Fruit fly (Drosophila melanogaster): ENCODE data around the gene Nmdmc.
A peak's percentile ranks its signal among the peaks of the same experiment; 100 is the strongest.

Nmdmc gene

DNA sequence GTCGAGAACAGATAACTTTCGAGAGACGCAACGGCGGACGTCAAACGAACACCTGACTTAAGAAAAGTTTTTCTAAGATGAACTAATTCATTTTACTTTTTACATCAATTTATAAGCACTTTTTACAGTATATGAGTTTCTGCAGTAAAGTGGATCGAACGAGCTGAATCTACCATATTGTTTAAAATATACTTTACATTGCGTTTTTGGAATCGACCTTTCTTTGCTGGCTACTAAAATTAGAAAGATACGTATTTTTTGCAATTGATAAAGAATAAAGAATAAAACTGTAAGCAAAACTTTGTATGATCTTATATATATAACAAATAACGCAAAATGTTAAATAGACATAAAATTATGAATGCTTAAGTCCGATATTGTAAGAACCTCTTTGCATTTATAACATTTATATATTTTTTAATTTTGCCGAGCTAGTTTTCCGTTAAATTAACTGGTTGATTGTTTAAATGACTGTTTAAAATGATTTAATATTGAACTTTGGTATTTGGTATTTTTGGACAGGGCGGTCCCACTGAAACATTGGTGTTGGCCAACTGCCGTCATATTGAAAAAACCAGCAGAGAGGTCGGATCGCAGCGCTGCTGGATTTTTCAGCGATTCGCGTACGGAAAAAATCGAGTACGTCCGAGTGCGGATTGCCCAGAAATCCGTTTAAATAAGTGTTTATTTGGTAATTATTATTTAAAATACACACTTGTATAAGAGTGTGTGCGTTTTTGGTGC is 1.8 kb upstream of the Nmdmc start, which contains the start of gene Kdm2 (continued):
- TF ChIP-seq crp (GFP tag; optimal IDR thresholded peaks at IDR 0.05): no peak
- TF ChIP-seq wor (GFP tag; IDR thresholded peaks at IDR 0.05): no peak
- TF ChIP-seq CG30431 (GFP tag; optimal IDR thresholded peaks at IDR 0.05): no peak
- TF ChIP-seq sr (GFP tag; IDR thresholded peaks at IDR 0.05): no peak
- no peak for TF ChIP-seq Blimp-1 (GFP tag; optimal IDR thresholded peaks at IDR 0.05)
- TF ChIP-seq Sin3A (optimal IDR thresholded peaks at IDR 0.05): no peak
- TF ChIP-seq CG2202 (tag; optimal IDR thresholded peaks at IDR 0.05): no peak
- peak; percentile 42 for TF ChIP-seq stwl (tag; optimal IDR thresholded peaks at IDR 0.05)
- no peak for TF ChIP-seq vnd (GFP tag; IDR thresholded peaks at IDR 0.05; ENCODE audit: partially characterized antibody)
- no peak for TF ChIP-seq CG6683 (GFP tag; optimal IDR thresholded peaks at IDR 0.05)
- no peak for TF ChIP-seq tll (GFP tag; optimal IDR thresholded peaks at IDR 0.05)
- peak; percentile 48 for TF ChIP-seq Dp (GFP tag; optimal IDR thresholded peaks at IDR 0.05)
- no peak for TF ChIP-seq H15 (GFP tag; IDR thresholded peaks at IDR 0.05)
- TF ChIP-seq her (GFP tag; optimal IDR thresholded peaks at IDR 0.05): no peak
- no peak for TF ChIP-seq Adf1 (GFP tag; IDR thresholded peaks at IDR 0.05)
- TF ChIP-seq kay (GFP tag; optimal IDR thresholded peaks at IDR 0.05): no peak
- TF ChIP-seq CG17612 (GFP tag; IDR thresholded peaks at IDR 0.05): no peak
- no peak for TF ChIP-seq Tbp (GFP tag; optimal IDR thresholded peaks at IDR 0.05)
- no peak for TF ChIP-seq CG32767 (GFP tag; IDR thresholded peaks at IDR 0.05)
- TF ChIP-seq Bteb2 (GFP tag; optimal IDR thresholded peaks at IDR 0.05): no peak
- no peak for TF ChIP-seq CG12942 (GFP tag; optimal IDR thresholded peaks at IDR 0.05)
- peak; percentile 48 for TF ChIP-seq CG4617 (GFP tag; optimal IDR thresholded peaks at IDR 0.05; ENCODE audit: borderline replicate concordance)
- no peak for TF ChIP-seq az2 (GFP tag; optimal IDR thresholded peaks at IDR 0.05)
- no peak for TF ChIP-seq H2.0 (GFP tag; IDR thresholded peaks at IDR 0.05)
- no peak for TF ChIP-seq CG9215 (GFP tag; IDR thresholded peaks at IDR 0.05)
- no peak for TF ChIP-seq CG4360 (GFP tag; IDR thresholded peaks at IDR 0.05)
- no peak for TF ChIP-seq sug (tag; optimal IDR thresholded peaks at IDR 0.05)
- TF ChIP-seq ftz-f1 (GFP tag; optimal IDR thresholded peaks at IDR 0.05): no peak
- peak in 1 of 2 experiments; percentile 19 for TF ChIP-seq Pdp1 (GFP tag; optimal IDR thresholded peaks at IDR 0.05)
- TF ChIP-seq PHDP (tag; optimal IDR thresholded peaks at IDR 0.05): no peak
- no peak for TF ChIP-seq Asciz (GFP tag; optimal IDR thresholded peaks at IDR 0.05)
- no peak for TF ChIP-seq vfl (GFP tag; optimal IDR thresholded peaks at IDR 0.05)
- no peak for TF ChIP-seq z (GFP tag; IDR thresholded peaks at IDR 0.05)
- peak; percentile 0 for TF ChIP-seq CG12299 (tag; optimal IDR thresholded peaks at IDR 0.05)
- no peak for TF ChIP-seq Dbx (GFP tag; IDR thresholded peaks at IDR 0.05)
- no peak for TF ChIP-seq CG15479 (GFP tag; optimal IDR thresholded peaks at IDR 0.05)
- no peak for TF ChIP-seq danr (GFP tag; IDR thresholded peaks at IDR 0.05)
- no peak for TF ChIP-seq CG6654 (GFP tag; optimal IDR thresholded peaks at IDR 0.05)
- TF ChIP-seq Hmr (GFP tag; optimal IDR thresholded peaks at IDR 0.05): peak; percentile 55
- TF ChIP-seq sd (tag; optimal IDR thresholded peaks at IDR 0.05): no peak
- TF ChIP-seq fd96Cb (tag; optimal IDR thresholded peaks at IDR 0.05): no peak
- no peak for TF ChIP-seq CG1024 (GFP tag; IDR thresholded peaks at IDR 0.05)
- no peak for TF ChIP-seq knrl (GFP tag; IDR thresholded peaks at IDR 0.05; ENCODE audit: partially characterized antibody)
- no peak for TF ChIP-seq gce (GFP tag; IDR thresholded peaks at IDR 0.05)
- TF ChIP-seq Antp (GFP tag; optimal IDR thresholded peaks at IDR 0.05): no peak
- no peak for TF ChIP-seq Scr (GFP tag; IDR thresholded peaks at IDR 0.05; ENCODE audit: partially characterized antibody)
- TF ChIP-seq en (GFP tag; optimal IDR thresholded peaks at IDR 0.05): no peak
- TF ChIP-seq CG13287 (GFP tag; IDR thresholded peaks at IDR 0.05; ENCODE audit: partially characterized antibody): no peak
- TF ChIP-seq h (optimal IDR thresholded peaks at IDR 0.05): no peak
- TF ChIP-seq B-H2 (GFP tag; optimal IDR thresholded peaks at IDR 0.05): peak; percentile 52
- no peak for TF ChIP-seq so (GFP tag; IDR thresholded peaks at IDR 0.05)

Data from whole organism, embryonic.